Worm (Caenorhabditis elegans) whole organism, L2 larva: Measurements from ENCODE around the gene F54C4.4.

ENCODE experiments used
- C34F6.9 ChIP-seq: fragments of 150-350 bp; optimal IDR thresholded peaks from 2 replicates; lab custom pipeline; 2014; ENCODE audit warnings: missing biosample characterization, missing genetic modification characterization
- F13H6.1 ChIP-seq: sonication (generic microtip); optimal IDR thresholded peaks from 2 replicates; lab custom pipeline; 2016; ENCODE audit warnings: missing genetic modification characterization, missing compliant biosample characterization
- R02D3.7 ChIP-seq: fragments of 150-350 bp; optimal IDR thresholded peaks from 2 replicates; lab custom pipeline; 2014; ENCODE audit warnings: missing biosample characterization, missing genetic modification characterization
- Y55F3AM.14 ChIP-seq: fragments of 200-800 bp; sonication (Bioruptor generic); optimal IDR thresholded peaks from 2 replicates; lab custom pipeline; 2018; ENCODE audit warnings: mild to moderate bottlenecking, missing genetic modification characterization, missing compliant biosample characterization
- ZK546.5 ChIP-seq: sonication (generic microtip); optimal IDR thresholded peaks from 2 replicates; lab custom pipeline; 2017; ENCODE audit warnings: missing biosample characterization, missing genetic modification characterization
- alr-1 ChIP-seq: fragments of 150-350 bp; optimal IDR thresholded peaks from 2 replicates; lab custom pipeline; 2014; ENCODE audit warnings: missing biosample characterization, missing genetic modification characterization
- ceh-16 ChIP-seq: fragments of 150-350 bp; optimal IDR thresholded peaks from 2 replicates; lab custom pipeline; 2014; ENCODE audit warnings: missing biosample characterization, missing genetic modification characterization
- ceh-82 ChIP-seq: fragments of 150-350 bp; optimal IDR thresholded peaks from 2 replicates; lab custom pipeline; 2014; ENCODE audit warnings: missing biosample characterization, missing genetic modification characterization
- egl-27 ChIP-seq: sonication (generic microtip); optimal IDR thresholded peaks from 3 replicates; lab custom pipeline; 2017; ENCODE audit warnings: missing biosample characterization, missing genetic modification reagents, missing genetic modification characterization
- elt-1 ChIP-seq: fragments of 150-350 bp; optimal IDR thresholded peaks from 2 replicates; lab custom pipeline; 2014; ENCODE audit warnings: missing biosample characterization, missing genetic modification characterization
- elt-3 ChIP-seq: sonication (generic microtip); optimal IDR thresholded peaks from 2 replicates; lab custom pipeline; 2017; ENCODE audit warnings: missing biosample characterization, missing genetic modification characterization
- fos-1 ChIP-seq: fragments of 150-350 bp; optimal IDR thresholded peaks from 2 replicates; lab custom pipeline; 2014; ENCODE audit warnings: missing biosample characterization, missing genetic modification characterization
- gmeb-1 ChIP-seq: fragments of 150-350 bp; optimal IDR thresholded peaks from 2 replicates; lab custom pipeline; 2014; ENCODE audit warnings: missing biosample characterization, missing genetic modification characterization
- lin-11 ChIP-seq: fragments of 150-350 bp; sonication (generic microtip); optimal IDR thresholded peaks from 2 replicates; lab custom pipeline; 2014; ENCODE audit warnings: missing biosample characterization, missing genetic modification characterization, inconsistent platforms, mixed read lengths
- lin-13 ChIP-seq: fragments of 150-350 bp; optimal IDR thresholded peaks from 2 replicates; lab custom pipeline; 2014; ENCODE audit warnings: missing biosample characterization, missing genetic modification reagents, missing genetic modification characterization
- lin-39 ChIP-seq: fragments of 150-350 bp; optimal IDR thresholded peaks from 2 replicates; lab custom pipeline; 2014; ENCODE audit warnings: missing biosample characterization, missing genetic modification reagents, missing genetic modification characterization
- lsy-2 ChIP-seq, 2 experiments: fragments of 150-350 bp in 1 of 2; sonication (generic microtip) in 1 of 2; optimal IDR thresholded peaks; 2 replicates each; lab custom pipeline; 2014 to 2017; ENCODE audit warnings: missing biosample characterization in 2 of 2, missing genetic modification characterization in 2 of 2
- mab-5 ChIP-seq: fragments of 150-350 bp; optimal IDR thresholded peaks from 2 replicates; lab custom pipeline; 2014; ENCODE audit warnings: missing biosample characterization, missing genetic modification characterization
- nhr-11 ChIP-seq: fragments of 150-350 bp; optimal IDR thresholded peaks from 2 replicates; lab custom pipeline; 2014; ENCODE audit warnings: missing biosample characterization, missing genetic modification characterization
- nhr-129 ChIP-seq: fragments of 150-350 bp; optimal IDR thresholded peaks from 2 replicates; lab custom pipeline; 2014; ENCODE audit warnings: missing biosample characterization, missing genetic modification characterization
- nhr-23 ChIP-seq: fragments of 150-350 bp; optimal IDR thresholded peaks from 2 replicates; lab custom pipeline; 2014; ENCODE audit warnings: missing biosample characterization, missing genetic modification reagents, missing genetic modification characterization
- nhr-237 ChIP-seq: fragments of 150-350 bp; optimal IDR thresholded peaks from 2 replicates; lab custom pipeline; 2014; ENCODE audit warnings: missing biosample characterization, missing genetic modification characterization
- nhr-25 ChIP-seq: fragments of 150-350 bp; sonication (generic microtip); optimal IDR thresholded peaks from 3 replicates; lab custom pipeline; 2014; ENCODE audit warnings: missing biosample characterization, missing genetic modification characterization
- nhr-6 ChIP-seq: fragments of 150-350 bp; optimal IDR thresholded peaks from 2 replicates; lab custom pipeline; 2014; ENCODE audit warnings: missing biosample characterization, missing genetic modification characterization
- peb-1 ChIP-seq: fragments of 150-350 bp; optimal IDR thresholded peaks from 2 replicates; lab custom pipeline; 2014; ENCODE audit warnings: missing biosample characterization, missing genetic modification characterization
- sem-4 ChIP-seq: fragments of 150-350 bp; optimal IDR thresholded peaks from 2 replicates; lab custom pipeline; 2014; ENCODE audit warnings: missing biosample characterization, missing genetic modification reagents, missing genetic modification characterization
- skn-1 ChIP-seq: sonication (generic microtip); optimal IDR thresholded peaks from 2 replicates; lab custom pipeline; 2017; ENCODE audit warnings: missing biosample characterization, missing genetic modification characterization
- sma-3 ChIP-seq: sonication (generic microtip); optimal IDR thresholded peaks from 2 replicates; lab custom pipeline; 2016; ENCODE audit warnings: missing genetic modification reagents, missing genetic modification characterization, missing compliant biosample characterization
- unc-39 ChIP-seq: fragments of 150-350 bp; optimal IDR thresholded peaks from 2 replicates; lab custom pipeline; 2014; ENCODE audit warnings: missing biosample characterization, missing genetic modification characterization
- unc-55 ChIP-seq: fragments of 150-350 bp; sonication (generic microtip); optimal IDR thresholded peaks from 3 replicates; lab custom pipeline; 2014; ENCODE audit warnings: missing biosample characterization, missing genetic modification reagents, missing genetic modification characterization
- ztf-1 ChIP-seq: fragments of 200-800 bp; sonication (Bioruptor generic); conservative IDR thresholded peaks from 2 replicates; pipeline ENCODE4 v1.3.6; 2022; ENCODE audit warnings: missing genetic modification characterization, missing compliant biosample characterization
- ztf-11 ChIP-seq: sonication (generic microtip); optimal IDR thresholded peaks from 2 replicates; lab custom pipeline; 2017; ENCODE audit warnings: missing biosample characterization, missing genetic modification characterization
- ztf-4 ChIP-seq: fragments of 150-350 bp; optimal IDR thresholded peaks from 2 replicates; lab custom pipeline; 2014; ENCODE audit warnings: missing biosample characterization, missing genetic modification characterization

F54C4.4 gene

DNA sequence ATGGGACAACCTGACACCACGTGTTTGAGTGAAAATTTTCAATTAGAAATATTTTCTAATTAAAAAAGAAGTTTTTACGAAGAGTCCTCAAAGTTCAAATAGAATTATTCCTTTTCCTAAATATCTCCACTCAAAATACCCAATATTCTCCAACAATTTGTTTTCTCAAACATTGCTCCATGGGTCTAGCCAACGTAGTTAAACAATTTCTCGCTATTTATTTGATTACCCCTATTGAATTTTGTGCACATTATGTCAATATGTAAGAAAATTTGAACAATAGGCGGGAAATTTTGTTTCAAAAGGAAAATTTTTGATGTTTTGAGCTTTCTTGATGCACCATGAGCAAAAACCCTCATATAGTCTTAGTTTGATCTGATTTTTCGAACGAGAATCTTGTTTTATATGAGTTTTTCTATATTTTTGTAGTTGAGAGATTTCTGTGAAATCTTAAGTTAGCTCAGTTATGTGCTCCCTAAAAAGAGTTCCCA is 24.8 kb downstream of the F54C4.4 start (continued):
- TF ChIP-seq egl-27 (no peak), sem-4 (peak; percentile 65), lin-11 (tag; lab: Kevin White, UChicago) (no peak), ztf-4 (tag; lab: Kevin White, UChicago) (peak; percentile 85)

DNA sequence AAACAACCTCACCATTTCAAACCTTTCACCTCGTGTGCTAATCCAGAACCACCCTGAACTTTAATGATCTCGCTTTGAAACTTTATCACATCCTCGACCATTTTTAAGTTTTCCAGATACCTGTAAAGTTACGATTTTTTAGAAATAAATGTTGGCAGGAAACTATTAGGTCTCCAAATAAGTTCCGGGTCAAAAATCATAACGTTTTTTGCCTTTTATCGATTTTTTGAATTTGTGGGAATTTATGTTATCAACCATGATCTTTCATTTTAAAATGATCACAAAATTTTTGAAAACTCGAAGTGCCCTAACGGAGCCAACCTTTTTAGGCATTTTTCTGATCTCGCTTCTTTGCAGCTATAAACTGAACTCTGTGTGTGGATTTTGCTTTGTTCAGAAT is 26.1 kb downstream of the F54C4.4 start, which contains the start of gene btb-5:
btb-5 (minus strand) TSS at position 101 of the 400 bp plus-strand sequence.
- TF ChIP-seq gmeb-1 (tag; lab: Kevin White, UChicago) (no peak), lin-39 (tag; lab: Kevin White, UChicago) (no peak), mab-5 (tag; lab: Kevin White, UChicago) (no peak), peb-1 (tag; lab: Kevin White, UChicago) (no peak), unc-55 (GFP tag; lab: Kevin White, UChicago) (no peak), R02D3.7 (no peak), ztf-4 (tag; lab: Kevin White, UChicago) (no peak), alr-1 (tag; lab: Kevin White, UChicago) (no peak), ztf-1 (no peak), fos-1 (tag; lab: Kevin White, UChicago) (no peak), lin-13 (GFP tag; lab: Kevin White, UChicago) (no peak), skn-1 (tag; lab: Kevin White, UChicago) (no peak), nhr-6 (no peak), F13H6.1 (tag; lab: Kevin White, UChicago) (no peak), lin-11 (tag; lab: Kevin White, UChicago) (no peak), sem-4 (no peak), nhr-23 (tag; lab: Kevin White, UChicago) (no peak)
- TF ChIP-seq, all 48 proteins: peak for 0

DNA sequence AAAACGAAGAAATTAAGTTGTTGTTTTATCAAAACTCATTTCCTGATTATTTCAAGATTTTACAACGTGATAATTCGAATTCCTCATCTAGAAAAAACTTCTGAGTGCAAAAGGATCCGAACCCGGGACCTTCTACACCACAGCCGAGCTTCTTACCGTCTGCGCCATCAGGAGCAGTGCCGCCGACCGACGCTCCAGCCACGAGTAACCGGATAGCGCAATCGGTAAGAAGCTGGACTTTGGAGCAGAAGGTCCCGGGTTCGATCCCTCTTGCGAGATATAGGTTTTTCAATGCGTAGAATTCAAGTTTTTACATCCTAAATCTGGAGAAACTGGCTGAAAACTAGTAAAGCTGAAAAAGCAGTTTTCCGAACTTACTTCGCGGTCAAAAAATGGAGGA is 33.5 kb downstream of the F54C4.4 start:
- no peak for TF ChIP-seq unc-39
- no peak for TF ChIP-seq ZK546.5 (tag; lab: Kevin White, UChicago)
- no peak for TF ChIP-seq nhr-237 (tag; lab: Kevin White, UChicago)
- no peak for TF ChIP-seq fos-1 (tag; lab: Kevin White, UChicago)
- TF ChIP-seq ceh-16 (tag; lab: Kevin White, UChicago) = no peak
- no peak for TF ChIP-seq lin-11 (tag; lab: Kevin White, UChicago)
- no peak for TF ChIP-seq lsy-2 (tag; optimal IDR thresholded peaks at IDR 0.05; lab: Kevin White, UChicago)
- TF ChIP-seq nhr-11 (tag; lab: Kevin White, UChicago) = no peak
- TF ChIP-seq sma-3 (GFP tag; lab: Kevin White, UChicago) = no peak
- no peak for TF ChIP-seq nhr-25 (tag; lab: Kevin White, UChicago)
- no peak for TF ChIP-seq ceh-82

DNA sequence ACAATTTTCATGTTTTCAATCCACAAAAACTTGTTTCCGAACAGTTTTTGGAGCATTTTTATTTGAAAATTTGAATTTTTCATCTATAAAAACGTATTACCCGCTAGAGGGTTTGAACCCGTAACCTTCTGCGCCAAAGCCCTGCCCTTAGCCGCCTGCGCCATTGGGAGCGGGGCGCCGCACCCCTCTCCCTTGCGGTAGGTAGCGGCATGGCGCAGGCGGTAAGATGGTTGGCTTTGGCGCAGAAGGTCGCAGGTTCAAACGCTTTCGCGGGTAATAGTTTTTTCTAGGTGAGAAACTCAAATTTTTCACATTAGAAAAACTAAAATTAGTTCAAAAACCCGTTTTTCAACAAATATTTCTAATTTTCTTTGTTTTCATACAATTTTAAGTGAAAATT is 35.6 kb downstream of the F54C4.4 start:
- TF ChIP-seq elt-1 (tag; lab: Kevin White, UChicago) (no peak), sma-3 (GFP tag; lab: Kevin White, UChicago) (no peak), sem-4 (no peak), elt-3 (tag; lab: Kevin White, UChicago) (no peak)

DNA sequence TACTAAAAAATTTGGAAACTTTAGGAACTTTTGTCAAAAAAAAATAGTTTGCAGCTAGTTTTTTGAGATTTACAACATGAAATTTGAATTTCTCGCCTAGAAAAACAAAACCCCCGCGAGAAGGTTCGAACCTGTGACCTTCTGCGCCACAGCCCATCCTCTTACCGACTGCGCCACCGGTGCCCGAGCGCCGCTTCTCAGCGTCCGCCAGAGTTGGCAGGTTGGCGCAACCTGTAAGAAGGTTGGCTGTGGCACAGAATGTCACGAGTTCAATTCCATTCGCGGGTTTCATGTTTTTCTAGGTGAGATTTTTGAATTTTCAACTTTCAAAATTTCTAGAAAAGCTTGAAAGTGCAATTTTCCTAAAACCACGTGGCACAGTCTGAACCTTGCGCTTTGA is 36.8 kb downstream of the F54C4.4 start:
- no peak for TF ChIP-seq nhr-129 (tag; lab: Kevin White, UChicago)
- TF ChIP-seq Y55F3AM.14 (GFP tag; lab: Kevin White, UChicago) = no peak
- no peak for TF ChIP-seq lin-39 (tag; lab: Kevin White, UChicago)
- no peak for TF ChIP-seq nhr-11 (tag; lab: Kevin White, UChicago)
- TF ChIP-seq nhr-237 (tag; lab: Kevin White, UChicago) = no peak
- TF ChIP-seq nhr-23 (tag; lab: Kevin White, UChicago) = no peak
- no peak for TF ChIP-seq ceh-82
- no peak for TF ChIP-seq ztf-11 (tag; lab: Kevin White, UChicago)
- no peak for TF ChIP-seq C34F6.9 (tag; lab: Kevin White, UChicago)
- no peak for TF ChIP-seq nhr-25 (tag; lab: Kevin White, UChicago)
- TF ChIP-seq fos-1 (tag; lab: Kevin White, UChicago) = no peak
- no peak for TF ChIP-seq lin-13 (GFP tag; lab: Kevin White, UChicago)
